Worm (Caenorhabditis elegans) whole organism, L1 larva: ENCODE data around the gene nlp-20.

Experiments
- C04F5.9 ChIP-seq: sonication (generic microtip); optimal IDR thresholded peaks from 2 replicates; lab custom pipeline; 2016; ENCODE audit warnings: missing genetic modification characterization, missing compliant biosample characterization
- C16A3.4 ChIP-seq: fragments of 150-350 bp; optimal IDR thresholded peaks from 2 replicates; lab custom pipeline; 2014; ENCODE audit warnings: missing biosample characterization, missing genetic modification characterization
- F16B12.6 ChIP-seq: fragments of 150-350 bp; optimal IDR thresholded peaks from 2 replicates; lab custom pipeline; 2014; ENCODE audit warnings: missing biosample characterization, missing genetic modification characterization
- alr-1 ChIP-seq: fragments of 200-800 bp; sonication (Bioruptor generic); optimal IDR thresholded peaks from 2 replicates; lab custom pipeline; 2018; ENCODE audit warnings: borderline replicate concordance, mild to moderate bottlenecking, missing genetic modification characterization, missing compliant biosample characterization
- aly-2 ChIP-seq: fragments of 150-350 bp; optimal IDR thresholded peaks from 2 replicates; lab custom pipeline; 2014; ENCODE audit warnings: missing biosample characterization, missing genetic modification characterization
- ama-1 ChIP-seq: fragments of 150-350 bp; optimal IDR thresholded peaks from 2 replicates; lab custom pipeline; 2014
- blmp-1 ChIP-seq: fragments of 150-350 bp; optimal IDR thresholded peaks from 2 replicates; lab custom pipeline; 2014; ENCODE audit warnings: missing biosample characterization, missing genetic modification characterization
- ceh-82 ChIP-seq, 3 experiments: fragments of 150-350 bp in 1 of 3; sonication (generic microtip) in 2 of 3; optimal IDR thresholded peaks; 2 replicates each; lab custom pipeline; 2014 to 2017; ENCODE audit warnings: missing biosample characterization in 3 of 3, missing genetic modification characterization in 3 of 3
- ceh-88 ChIP-seq: fragments of 200-800 bp; sonication (Bioruptor generic); IDR thresholded peaks from 2 replicates; pipeline ENCODE4 v1.3.6; 2022; ENCODE audit warnings: missing genetic modification characterization, missing compliant biosample characterization
- dpl-1 ChIP-seq, 3 experiments: fragments of 150-350 bp in 2 of 3; sonication (generic microtip) in 1 of 3; optimal IDR thresholded peaks; 2 replicates each; lab custom pipeline; 2014 to 2017; ENCODE audit warnings: missing biosample characterization in 3 of 3, missing genetic modification characterization in 3 of 3, missing genetic modification reagents in 3 of 3
- dsc-1 ChIP-seq: sonication (generic microtip); optimal IDR thresholded peaks from 2 replicates; lab custom pipeline; 2016; ENCODE audit warnings: mild to moderate bottlenecking, missing genetic modification characterization, missing compliant biosample characterization
- efl-1 ChIP-seq, 4 experiments: fragments of 150-350 bp; optimal IDR thresholded peaks in 3 of 4; peaks in 1 of 4; 1 replicate in 1 of 4; 2 replicates in 3 of 4; lab custom pipeline; 2014; ENCODE audit warnings: missing biosample characterization in 2 of 4, missing genetic modification characterization in 2 of 4, missing genetic modification reagents in 2 of 4
- egl-13 ChIP-seq: sonication (generic microtip); optimal IDR thresholded peaks from 2 replicates; lab custom pipeline; 2016; ENCODE audit warnings: missing genotype, missing genetic modification reagents, missing genetic modification characterization, missing compliant biosample characterization
- elt-2 ChIP-seq: sonication (generic microtip); optimal IDR thresholded peaks from 2 replicates; lab custom pipeline; 2016; ENCODE audit warnings: missing genetic modification characterization, mild to moderate bottlenecking, inconsistent platforms, missing compliant biosample characterization, missing genetic modification reagents
- fkh-10 ChIP-seq: sonication (generic microtip); optimal IDR thresholded peaks from 2 replicates; lab custom pipeline; 2017; ENCODE audit warnings: missing biosample characterization, missing genetic modification reagents, missing genetic modification characterization
- fkh-8 ChIP-seq: sonication (generic microtip); optimal IDR thresholded peaks from 2 replicates; lab custom pipeline; 2016; ENCODE audit warnings: mild to moderate bottlenecking, missing genetic modification characterization, missing compliant biosample characterization
- fos-1 ChIP-seq: fragments of 150-350 bp; optimal IDR thresholded peaks from 2 replicates; lab custom pipeline; 2014; ENCODE audit warnings: missing biosample characterization, missing genetic modification characterization
- grh-1 ChIP-seq: fragments of 200-800 bp; sonication (Bioruptor generic); IDR thresholded peaks from 2 replicates; pipeline ENCODE4 v1.3.6; 2022; ENCODE audit warnings: missing genetic modification reagents, missing genetic modification characterization, missing compliant biosample characterization
- hlh-17 ChIP-seq: fragments of 200-800 bp; sonication (Bioruptor generic); optimal IDR thresholded peaks from 2 replicates; lab custom pipeline; 2018; ENCODE audit warnings: missing genetic modification characterization, mild to moderate bottlenecking, missing compliant biosample characterization, moderate library complexity, borderline replicate concordance
- irx-1 ChIP-seq: sonication (generic microtip); optimal IDR thresholded peaks from 2 replicates; lab custom pipeline; 2016; ENCODE audit warnings: missing genetic modification characterization, missing compliant biosample characterization
- isw-1 ChIP-seq: fragments of 200-800 bp; sonication (Bioruptor generic); IDR thresholded peaks from 2 replicates; pipeline ENCODE4 v1.3.6; 2022; ENCODE audit warnings: missing genetic modification characterization, missing compliant biosample characterization
- lin-14 ChIP-seq: fragments of 200-800 bp; sonication (Bioruptor generic); optimal IDR thresholded peaks from 2 replicates; lab custom pipeline; 2018; ENCODE audit warnings: mild to moderate bottlenecking, missing genetic modification characterization, moderate library complexity, missing compliant biosample characterization
- lin-35 ChIP-seq, 2 experiments: fragments of 150-350 bp; optimal IDR thresholded peaks; 2 replicates each; lab custom pipeline; 2014; ENCODE audit warnings: missing biosample characterization in 2 of 2, missing genetic modification characterization in 2 of 2, missing genetic modification reagents in 2 of 2
- lir-3 ChIP-seq: sonication (generic microtip); optimal IDR thresholded peaks from 2 replicates; lab custom pipeline; 2016; ENCODE audit warnings: mild to moderate bottlenecking, missing genetic modification characterization, moderate library complexity, missing compliant biosample characterization; ENCODE audit not compliant: poor library complexity
- lsy-2 ChIP-seq, 2 experiments: fragments of 150-350 bp; optimal IDR thresholded peaks; 2 replicates each; lab custom pipeline; 2014; ENCODE audit warnings: missing biosample characterization in 2 of 2, missing genetic modification characterization in 2 of 2
- mab-9 ChIP-seq: fragments of 200-800 bp; sonication (Bioruptor generic); IDR thresholded peaks from 2 replicates; pipeline ENCODE4 v1.3.6; 2022; ENCODE audit warnings: missing genetic modification reagents, missing genetic modification characterization, missing compliant biosample characterization
- mep-1 ChIP-seq: fragments of 150-350 bp; optimal IDR thresholded peaks from 2 replicates; lab custom pipeline; 2014; ENCODE audit warnings: missing biosample characterization, missing genetic modification characterization
- nhr-11 ChIP-seq: fragments of 150-350 bp; optimal IDR thresholded peaks from 2 replicates; lab custom pipeline; 2014; ENCODE audit warnings: missing biosample characterization, missing genetic modification characterization
- nhr-20 ChIP-seq: sonication (generic microtip); optimal IDR thresholded peaks from 2 replicates; lab custom pipeline; 2016; ENCODE audit warnings: mild to moderate bottlenecking, missing genetic modification characterization, missing compliant biosample characterization
- nhr-47 ChIP-seq: sonication (generic microtip); optimal IDR thresholded peaks from 2 replicates; lab custom pipeline; 2016; ENCODE audit warnings: mild to moderate bottlenecking, missing genetic modification characterization, moderate library complexity, missing compliant biosample characterization
- nhr-71 ChIP-seq: sonication (generic microtip); optimal IDR thresholded peaks from 2 replicates; lab custom pipeline; 2016; ENCODE audit warnings: mild to moderate bottlenecking, missing genetic modification characterization, moderate library complexity, missing compliant biosample characterization
- nhr-77 ChIP-seq: fragments of 150-350 bp; optimal IDR thresholded peaks from 2 replicates; lab custom pipeline; 2014; ENCODE audit warnings: missing biosample characterization, missing genetic modification characterization
- pax-3 ChIP-seq: fragments of 200-800 bp; sonication (Bioruptor generic); optimal IDR thresholded peaks from 2 replicates; lab custom pipeline; 2018; ENCODE audit warnings: mild to moderate bottlenecking, missing genetic modification characterization, moderate library complexity, missing compliant biosample characterization
- rnt-1 ChIP-seq: sonication (generic microtip); optimal IDR thresholded peaks from 2 replicates; lab custom pipeline; 2016; ENCODE audit warnings: mild to moderate bottlenecking, missing genetic modification characterization, moderate library complexity, missing compliant biosample characterization
- snpc-4 ChIP-seq: fragments of 150-350 bp; optimal IDR thresholded peaks from 2 replicates; lab custom pipeline; 2014; ENCODE audit warnings: missing biosample characterization, missing genetic modification characterization
- snu-23 ChIP-seq: sonication (generic microtip); optimal IDR thresholded peaks from 2 replicates; lab custom pipeline; 2016; ENCODE audit warnings: missing genetic modification characterization, missing compliant biosample characterization
- sptf-1 ChIP-seq: fragments of 150-350 bp; optimal IDR thresholded peaks from 2 replicates; lab custom pipeline; 2014; ENCODE audit warnings: missing biosample characterization, missing genetic modification characterization
- swsn-7 ChIP-seq: sonication (generic microtip); optimal IDR thresholded peaks from 2 replicates; lab custom pipeline; 2016; ENCODE audit warnings: missing genetic modification characterization, missing compliant biosample characterization
- tbx-2 ChIP-seq: sonication (generic microtip); optimal IDR thresholded peaks from 2 replicates; lab custom pipeline; 2016; ENCODE audit warnings: missing genetic modification characterization, missing compliant biosample characterization
- tlp-1 ChIP-seq: fragments of 150-350 bp; optimal IDR thresholded peaks from 2 replicates; lab custom pipeline; 2014; ENCODE audit warnings: missing biosample characterization, missing genetic modification characterization
- unc-130 ChIP-seq: fragments of 150-350 bp; optimal IDR thresholded peaks from 2 replicates; lab custom pipeline; 2017; ENCODE audit warnings: missing biosample characterization, missing genetic modification characterization, inconsistent platforms
- unc-30 ChIP-seq: sonication (generic microtip); optimal IDR thresholded peaks from 2 replicates; lab custom pipeline; 2017; ENCODE audit warnings: missing biosample characterization, missing genetic modification characterization
- unc-86 ChIP-seq: sonication (generic microtip); optimal IDR thresholded peaks from 2 replicates; lab custom pipeline; 2016; ENCODE audit warnings: missing genetic modification characterization, missing compliant biosample characterization
- xbp-1 ChIP-seq: sonication (generic microtip); optimal IDR thresholded peaks from 2 replicates; lab custom pipeline; 2016; ENCODE audit warnings: missing genetic modification characterization, missing compliant biosample characterization
- zag-1 ChIP-seq: fragments of 150-350 bp; optimal IDR thresholded peaks from 2 replicates; lab custom pipeline; 2014; ENCODE audit warnings: missing biosample characterization, missing genetic modification characterization
- ztf-11 ChIP-seq, 2 experiments: sonication (generic microtip); optimal IDR thresholded peaks; 2 replicates each; lab custom pipeline; 2016 to 2017; ENCODE audit warnings: missing genetic modification characterization in 2 of 2, missing biosample characterization in 1 of 2, missing compliant biosample characterization in 1 of 2

nlp-20 gene

DNA sequence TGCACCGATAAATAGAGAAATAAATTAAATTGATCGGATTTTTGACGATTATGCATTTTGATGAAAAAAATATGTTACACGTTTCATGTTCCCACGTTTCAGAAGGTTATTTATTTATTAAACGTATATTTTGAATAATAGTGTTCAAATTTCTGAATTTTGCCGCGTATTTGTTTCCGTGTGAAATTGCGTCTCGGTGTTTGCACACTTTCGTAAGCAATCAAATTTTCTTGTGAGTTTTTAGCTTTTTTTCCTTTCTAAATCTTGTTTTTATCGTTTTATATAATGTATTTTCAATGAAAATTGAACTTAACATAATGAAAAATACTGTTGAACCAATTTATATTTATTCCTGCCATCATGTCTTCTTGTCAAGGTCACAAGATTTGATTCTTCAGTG is 10.3 kb downstream of the nlp-20 start, which contains the start of gene F45E4.6 (continued):
- TF ChIP-seq egl-13 (tag; lab: Kevin White, UChicago) (peak; percentile 13), sptf-1 (tag; lab: Kevin White, UChicago) (no peak), rnt-1 (tag; lab: Kevin White, UChicago) (peak; percentile 20), fkh-8 (tag; lab: Kevin White, UChicago) (peak; percentile 35), unc-86 (tag; lab: Kevin White, UChicago) (peak; percentile 22), nhr-11 (tag; lab: Kevin White, UChicago) (no peak), unc-130 (tag; lab: Kevin White, UChicago) (no peak), tbx-2 (tag; lab: Kevin White, UChicago) (peak; percentile 38), nhr-47 (peak; percentile 59), fkh-10 (GFP tag; lab: Kevin White, UChicago) (no peak), zag-1 (tag; lab: Kevin White, UChicago) (no peak), ama-1 (lab: Kevin White, UChicago) (no peak), mab-9 (GFP tag; lab: Robert Waterston, UW) (no peak), irx-1 (peak; percentile 36), dpl-1 (GFP tag; optimal IDR thresholded peaks at IDR 0.05; lab: Kevin White, UChicago) (peak; percentile 87 to 94 (median 91)), nhr-20 (tag; lab: Kevin White, UChicago) (peak; percentile 53), lsy-2 (tag; optimal IDR thresholded peaks at IDR 0.05; lab: Kevin White, UChicago) (peak; percentile 60 to 72), hlh-17 (GFP tag; lab: Kevin White, UChicago) (no peak), ceh-82 (tag; optimal IDR thresholded peaks at IDR 0.05; lab: Kevin White, UChicago) (peak in 2 of 3 experiments; percentile 34 to 45), alr-1 (no peak), lin-35 (GFP tag; optimal IDR thresholded peaks at IDR 0.05; lab: Kevin White, UChicago) (peak; percentile 92 to 95), pax-3 (tag; lab: Kevin White, UChicago) (no peak), grh-1 (GFP tag; lab: Robert Waterston, UW) (no peak), ceh-88 (GFP tag; lab: Robert Waterston, UW) (no peak), snu-23 (GFP tag; lab: Kevin White, UChicago) (peak; percentile 54), C04F5.9 (tag; lab: Kevin White, UChicago) (no peak), mep-1 (tag; lab: Kevin White, UChicago) (peak; percentile 68), snpc-4 (tag; lab: Kevin White, UChicago) (peak; percentile 3), nhr-77 (tag; lab: Kevin White, UChicago) (no peak), F16B12.6 (tag; lab: Kevin White, UChicago) (peak; percentile 86), lin-14 (GFP tag; lab: Kevin White, UChicago) (peak; percentile 43), xbp-1 (tag; lab: Kevin White, UChicago) (peak; percentile 49)

DNA sequence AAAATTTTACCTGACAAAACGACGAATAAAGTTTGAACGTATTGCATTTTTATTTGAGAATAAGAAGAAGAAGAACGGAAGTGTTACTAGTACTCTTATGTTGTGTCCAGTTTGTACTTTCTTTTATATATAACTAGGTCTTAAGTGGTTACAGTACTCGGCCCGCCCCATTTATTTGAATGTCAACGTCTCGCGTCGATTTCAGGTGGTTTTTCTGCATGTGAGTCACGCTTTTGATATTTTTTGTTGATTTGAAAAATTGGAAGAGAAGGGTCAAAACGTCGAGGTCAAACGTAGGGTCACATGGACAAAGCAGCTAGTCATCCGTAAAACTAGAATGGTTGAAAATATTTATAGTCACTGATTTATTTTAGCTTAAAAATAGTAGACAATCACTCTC is 13.9 kb downstream of the nlp-20 start, which contains the start of gene F45E4.5:
Gene F45E4.5 (minus strand): TSS at position 101 of the 400 bp plus-strand sequence.
- TF ChIP-seq efl-1 (optimal IDR thresholded peaks at IDR 0.05; lab: Kevin White, UChicago) (no peak), efl-1 (GFP tag; optimal IDR thresholded peaks at IDR 0.05 in 1 of 2; lab: Kevin White, UChicago) (peak in 1 of 2 experiments; percentile 2), isw-1 (no peak)

DNA sequence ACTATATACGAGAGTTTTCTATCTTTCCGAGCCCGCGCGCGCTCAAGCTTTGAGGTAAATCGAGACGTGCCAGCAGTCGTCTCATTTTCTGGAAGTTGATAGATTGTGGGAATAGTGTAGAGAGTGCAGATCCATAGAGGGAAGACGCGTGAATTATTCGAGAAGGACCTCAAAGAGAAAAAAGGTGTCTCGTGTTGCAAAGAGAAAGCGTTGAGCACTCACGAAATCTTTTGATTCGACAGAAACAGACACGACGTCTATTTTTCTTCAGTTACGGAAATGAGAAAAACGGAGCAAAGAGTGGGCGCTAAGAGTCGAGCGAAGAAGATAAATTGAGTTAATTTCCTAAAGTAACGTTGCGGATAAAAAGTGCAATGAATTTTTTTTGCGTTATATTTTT is 19.0 kb downstream of the nlp-20 start:
- TF ChIP-seq fkh-10 (GFP tag; lab: Kevin White, UChicago) = peak; percentile 36
- TF ChIP-seq F16B12.6 (tag; lab: Kevin White, UChicago) = no peak
- peak; percentile 81 for TF ChIP-seq aly-2 (tag; lab: Kevin White, UChicago)
- TF ChIP-seq nhr-47 = peak; percentile 31
- no peak for TF ChIP-seq unc-30 (tag; lab: Kevin White, UChicago)
- no peak for TF ChIP-seq nhr-20 (tag; lab: Kevin White, UChicago)
- TF ChIP-seq lsy-2 (tag; optimal IDR thresholded peaks at IDR 0.05; lab: Kevin White, UChicago) = peak in 1 of 2 experiments; percentile 3
- TF ChIP-seq efl-1 (optimal IDR thresholded peaks at IDR 0.05; lab: Kevin White, UChicago) = peak in 1 of 2 experiments; percentile 11
- TF ChIP-seq efl-1 (GFP tag; optimal IDR thresholded peaks at IDR 0.05 in 1 of 2; lab: Kevin White, UChicago) = no peak
- peak; percentile 13 for TF ChIP-seq nhr-71
- no peak for TF ChIP-seq tlp-1
- no peak for TF ChIP-seq isw-1
- TF ChIP-seq fos-1 (tag; lab: Kevin White, UChicago) = no peak
- TF ChIP-seq irx-1 = no peak
- TF ChIP-seq dpl-1 (GFP tag; optimal IDR thresholded peaks at IDR 0.05; lab: Kevin White, UChicago) = no peak
- peak; percentile 60 for TF ChIP-seq egl-13 (tag; lab: Kevin White, UChicago)
- TF ChIP-seq swsn-7 (tag; lab: Kevin White, UChicago) = peak; percentile 15
- no peak for TF ChIP-seq ztf-11 (tag; optimal IDR thresholded peaks at IDR 0.05; lab: Kevin White, UChicago)
- TF ChIP-seq lin-35 (GFP tag; optimal IDR thresholded peaks at IDR 0.05; lab: Kevin White, UChicago) = no peak
- TF ChIP-seq blmp-1 = no peak
- TF ChIP-seq lir-3 (tag; lab: Kevin White, UChicago) = no peak
- TF ChIP-seq elt-2 (tag; lab: Kevin White, UChicago) = no peak
- peak; percentile 71 for TF ChIP-seq unc-86 (tag; lab: Kevin White, UChicago)
- TF ChIP-seq C16A3.4 (tag; lab: Kevin White, UChicago) = no peak
- peak in 1 of 3 experiments; percentile 20 for TF ChIP-seq ceh-82 (tag; optimal IDR thresholded peaks at IDR 0.05; lab: Kevin White, UChicago)
- no peak for TF ChIP-seq zag-1 (tag; lab: Kevin White, UChicago)
- peak; percentile 63 for TF ChIP-seq lin-14 (GFP tag; lab: Kevin White, UChicago)
- TF ChIP-seq grh-1 (GFP tag; lab: Robert Waterston, UW) = no peak
- no peak for TF ChIP-seq dsc-1 (tag; lab: Kevin White, UChicago)
